Worm (Caenorhabditis elegans) whole organism, L4/young adult: ENCODE data around the gene C05D11.8.

ENCODE experiments used
- W03F9.2 ChIP-seq: fragments of 150-350 bp; optimal IDR thresholded peaks from 2 replicates; lab custom pipeline; 2014; ENCODE audit warnings: missing biosample characterization, missing genetic modification characterization
- him-1 ChIP-seq: sonication (generic microtip); optimal IDR thresholded peaks from 2 replicates; lab custom pipeline; 2016; ENCODE audit warnings: missing genotype, missing genetic modification reagents, missing genetic modification characterization, missing compliant biosample characterization

ce11 chrIII:6396381-6396780, 30.7 kb downstream of the C05D11.8 start:
- TF ChIP-seq W03F9.2 (tag; lab: Kevin White, UChicago) = no peak
- TF ChIP-seq him-1 (tag; lab: Kevin White, UChicago) = no peak
